Fruit fly (Drosophila melanogaster) whole organism, prepupa: ENCODE data around the gene CG7149.

Experiments
- Blimp-1 ChIP-seq: fragments of 200-800 bp; sonication (Bioruptor generic); optimal IDR thresholded peaks from 3 replicates; lab custom pipeline; 2017; ENCODE audit warnings: missing biosample characterization, missing genetic modification characterization, mild to moderate bottlenecking, moderate library complexity, missing genetic modification reagents
- CG10631 ChIP-seq: fragments of 200-800 bp; sonication (Bioruptor generic); optimal IDR thresholded peaks from 2 replicates; lab custom pipeline; 2016; ENCODE audit warnings: missing biosample characterization, missing genetic modification characterization
- CG10669 ChIP-seq: fragments of 200-800 bp; sonication (Bioruptor generic); optimal IDR thresholded peaks from 3 replicates; lab custom pipeline; 2018; ENCODE audit warnings: missing biosample characterization, mild to moderate bottlenecking, missing genetic modification characterization, moderate library complexity
- CG11294 ChIP-seq: fragments of 200-800 bp; sonication (Bioruptor generic); IDR thresholded peaks from 2 replicates; pipeline ENCODE4 v1.3.6; 2022; ENCODE audit warnings: missing biosample characterization, missing genetic modification characterization
- CG11762 ChIP-seq: fragments of 200-800 bp; sonication (Bioruptor generic); optimal IDR thresholded peaks from 3 replicates; lab custom pipeline; 2016; ENCODE audit warnings: missing biosample characterization, missing genetic modification characterization; ENCODE audit not compliant: insufficient read depth
- CG16779 ChIP-seq: fragments of 200-800 bp; sonication (Bioruptor generic); optimal IDR thresholded peaks from 3 replicates; lab custom pipeline; 2017; ENCODE audit warnings: missing biosample characterization, mild to moderate bottlenecking, missing genetic modification characterization
- CG3032 ChIP-seq: fragments of 200-800 bp; optimal IDR thresholded peaks from 2 replicates; lab custom pipeline; 2019; ENCODE audit warnings: missing biosample characterization, mild to moderate bottlenecking, missing genetic modification characterization, moderate library complexity
- CG32006 ChIP-seq: fragments of 200-800 bp; sonication (Bioruptor generic); optimal IDR thresholded peaks from 3 replicates; lab custom pipeline; 2017; ENCODE audit warnings: missing biosample characterization, mild to moderate bottlenecking, missing genetic modification characterization
- CG34406 ChIP-seq: fragments of 200-800 bp; sonication (Bioruptor generic); optimal IDR thresholded peaks from 3 replicates; lab custom pipeline; 2016; ENCODE audit warnings: missing biosample characterization, missing genetic modification characterization
- CG6276 ChIP-seq: fragments of 200-800 bp; sonication (Bioruptor generic); optimal IDR thresholded peaks from 2 replicates; lab custom pipeline; 2017; ENCODE audit warnings: missing biosample characterization, mild to moderate bottlenecking, missing genetic modification characterization
- CG6792 ChIP-seq: fragments of 200-800 bp; sonication (Bioruptor generic); optimal IDR thresholded peaks from 3 replicates; lab custom pipeline; 2016; ENCODE audit warnings: missing biosample characterization, missing genetic modification characterization
- CG6808 ChIP-seq: fragments of 200-800 bp; sonication (Bioruptor generic); optimal IDR thresholded peaks from 3 replicates; lab custom pipeline; 2017; ENCODE audit warnings: missing biosample characterization, missing genetic modification characterization, mild to moderate bottlenecking, moderate library complexity, missing genetic modification reagents
- CG6854 ChIP-seq: fragments of 200-800 bp; sonication (Bioruptor generic); optimal IDR thresholded peaks from 2 replicates; lab custom pipeline; 2017; ENCODE audit warnings: missing biosample characterization, mild to moderate bottlenecking, missing genetic modification characterization
- CG7368 ChIP-seq: fragments of 200-800 bp; sonication (Bioruptor generic); optimal IDR thresholded peaks from 3 replicates; lab custom pipeline; 2016; ENCODE audit warnings: missing biosample characterization, missing genetic modification characterization
- CG8119 ChIP-seq: fragments of 200-800 bp; sonication (Bioruptor generic); IDR thresholded peaks from 3 replicates; pipeline ENCODE4 v1.3.6; 2022; ENCODE audit warnings: missing biosample characterization, missing genetic modification characterization
- CG8319 ChIP-seq: fragments of 200-800 bp; sonication (Bioruptor generic); optimal IDR thresholded peaks from 3 replicates; lab custom pipeline; 2016; ENCODE audit warnings: missing biosample characterization, missing genetic modification characterization
- CG8632 ChIP-seq: fragments of 200-800 bp; sonication (Bioruptor generic); optimal IDR thresholded peaks from 3 replicates; lab custom pipeline; 2016; ENCODE audit warnings: missing biosample characterization, missing genetic modification characterization
- Eip75B ChIP-seq: fragments of 200-800 bp; sonication (Bioruptor generic); optimal IDR thresholded peaks from 3 replicates; lab custom pipeline; 2016; ENCODE audit warnings: missing biosample characterization, missing genetic modification characterization
- Eip78C ChIP-seq: fragments of 200-800 bp; sonication (Bioruptor generic); peaks from one replicate; lab custom pipeline; 2016; ENCODE audit warnings: missing biosample characterization, missing genetic modification characterization
- Eip93F ChIP-seq: fragments of 200-800 bp; sonication (Bioruptor generic); optimal IDR thresholded peaks from 2 replicates; lab custom pipeline; 2016; ENCODE audit warnings: missing biosample characterization, mild to moderate bottlenecking, missing genetic modification characterization
- Ets21C ChIP-seq: fragments of 200-800 bp; sonication (Bioruptor generic); optimal IDR thresholded peaks from 3 replicates; lab custom pipeline; 2016; ENCODE audit warnings: missing biosample characterization, missing genetic modification characterization
- Ets96B ChIP-seq: fragments of 200-800 bp; optimal IDR thresholded peaks from 2 replicates; lab custom pipeline; 2019; ENCODE audit warnings: missing biosample characterization, mild to moderate bottlenecking, missing genetic modification characterization, moderate library complexity
- Gug ChIP-seq: fragments of 200-800 bp; sonication (Bioruptor generic); IDR thresholded peaks from 2 replicates; pipeline ENCODE4 v1.3.6; 2022; ENCODE audit warnings: missing biosample characterization, missing genetic modification characterization
- Hr38 ChIP-seq: sonication (Bioruptor generic); optimal IDR thresholded peaks from 2 replicates; lab custom pipeline; 2016; ENCODE audit warnings: missing biosample characterization, missing genetic modification characterization
- Hr39 ChIP-seq: fragments of 200-800 bp; sonication (Bioruptor generic); optimal IDR thresholded peaks from 2 replicates; lab custom pipeline; 2016; ENCODE audit warnings: missing biosample characterization, missing genetic modification characterization
- Hr4 ChIP-seq: fragments of 200-800 bp; sonication (Bioruptor generic); optimal IDR thresholded peaks from 3 replicates; lab custom pipeline; 2016; ENCODE audit warnings: missing biosample characterization, missing genetic modification characterization
- Lpt ChIP-seq: fragments of 200-800 bp; sonication (Bioruptor generic); optimal IDR thresholded peaks from 3 replicates; lab custom pipeline; 2016; ENCODE audit warnings: missing biosample characterization, missing genetic modification characterization
- Met ChIP-seq: fragments of 200-800 bp; sonication (Bioruptor generic); optimal IDR thresholded peaks from 3 replicates; lab custom pipeline; 2016; ENCODE audit warnings: missing biosample characterization, missing genetic modification characterization
- OdsH ChIP-seq: fragments of 200-800 bp; sonication (Bioruptor generic); optimal IDR thresholded peaks from 3 replicates; lab custom pipeline; 2016; ENCODE audit warnings: missing biosample characterization, missing genetic modification characterization
- Sox102F ChIP-seq: fragments of 200-800 bp; sonication (Bioruptor generic); optimal IDR thresholded peaks from 2 replicates; lab custom pipeline; 2016; ENCODE audit warnings: missing biosample characterization, mild to moderate bottlenecking, missing genetic modification characterization
- Sox14 ChIP-seq: fragments of 200-800 bp; sonication (Bioruptor generic); optimal IDR thresholded peaks from 3 replicates; lab custom pipeline; 2016; ENCODE audit warnings: missing biosample characterization, missing genetic modification characterization
- achi ChIP-seq: fragments of 200-800 bp; sonication (Bioruptor generic); optimal IDR thresholded peaks from 3 replicates; lab custom pipeline; 2016; ENCODE audit warnings: missing biosample characterization, missing genetic modification characterization
- cyc ChIP-seq: fragments of 200-800 bp; sonication (Bioruptor generic); optimal IDR thresholded peaks from 3 replicates; lab custom pipeline; 2016; ENCODE audit warnings: missing biosample characterization, missing genetic modification characterization
- dac ChIP-seq: fragments of 200-800 bp; sonication (Bioruptor generic); optimal IDR thresholded peaks from 2 replicates; lab custom pipeline; 2017; ENCODE audit warnings: missing biosample characterization, mild to moderate bottlenecking, missing genetic modification characterization
- dsx ChIP-seq: fragments of 200-800 bp; optimal IDR thresholded peaks from 3 replicates; lab custom pipeline; 2019; ENCODE audit warnings: missing biosample characterization, mild to moderate bottlenecking, missing genetic modification characterization, moderate library complexity; ENCODE audit not compliant: poor library complexity, severe bottlenecking
- eg ChIP-seq: fragments of 200-800 bp; sonication (Bioruptor generic); IDR thresholded peaks from 3 replicates; pipeline ENCODE4 v1.3.6; 2022; ENCODE audit warnings: missing biosample characterization, missing genetic modification characterization
- esn ChIP-seq: fragments of 200-800 bp; sonication (Bioruptor generic); optimal IDR thresholded peaks from 2 replicates; lab custom pipeline; 2016; ENCODE audit warnings: missing biosample characterization, mild to moderate bottlenecking, missing genetic modification characterization, moderate library complexity
- fd59A ChIP-seq: fragments of 200-800 bp; sonication (Bioruptor generic); optimal IDR thresholded peaks from 2 replicates; lab custom pipeline; 2017; ENCODE audit warnings: missing biosample characterization, mild to moderate bottlenecking, missing genetic modification characterization, missing genetic modification reagents
- fd85E ChIP-seq: fragments of 200-800 bp; sonication (Bioruptor generic); optimal IDR thresholded peaks from 3 replicates; lab custom pipeline; 2016; ENCODE audit warnings: missing biosample characterization, missing genetic modification characterization
- fkh ChIP-seq: fragments of 200-800 bp; sonication (Bioruptor generic); optimal IDR thresholded peaks from 3 replicates; lab custom pipeline; 2017; ENCODE audit warnings: missing biosample characterization, mild to moderate bottlenecking, missing genetic modification characterization, moderate library complexity
- lz ChIP-seq: fragments of 200-800 bp; sonication (Bioruptor generic); optimal IDR thresholded peaks from 3 replicates; lab custom pipeline; 2016; ENCODE audit warnings: missing biosample characterization, missing genetic modification characterization
- net ChIP-seq: fragments of 200-800 bp; sonication (Bioruptor generic); optimal IDR thresholded peaks from 3 replicates; lab custom pipeline; 2016; ENCODE audit warnings: missing biosample characterization, missing genetic modification characterization
- pdm3 ChIP-seq: fragments of 200-800 bp; sonication (Bioruptor generic); optimal IDR thresholded peaks from 3 replicates; lab custom pipeline; 2016; ENCODE audit warnings: missing biosample characterization, missing genetic modification characterization
- salr ChIP-seq, 2 experiments: fragments of 200-800 bp; sonication (Bioruptor generic); optimal IDR thresholded peaks; 3 replicates each; lab custom pipeline; 2016 to 2018; ENCODE audit warnings: missing biosample characterization in 2 of 2, missing genetic modification characterization in 2 of 2, mild to moderate bottlenecking in 1 of 2
- spab ChIP-seq: fragments of 200-800 bp; sonication (Bioruptor generic); optimal IDR thresholded peaks from 2 replicates; lab custom pipeline; 2017; ENCODE audit warnings: missing biosample characterization, mild to moderate bottlenecking, missing genetic modification characterization, missing genetic modification reagents
- ss ChIP-seq, 2 experiments: fragments of 200-800 bp; sonication (Bioruptor generic); optimal IDR thresholded peaks; 2 replicates in 1 of 2; 3 replicates in 1 of 2; lab custom pipeline; 2017 to 2018; ENCODE audit warnings: mild to moderate bottlenecking in 2 of 2, missing biosample characterization in 2 of 2, missing genetic modification characterization in 2 of 2, moderate library complexity in 1 of 2
- svp ChIP-seq: fragments of 200-800 bp; sonication (Bioruptor generic); peaks from one replicate; lab custom pipeline; 2016; ENCODE audit warnings: missing biosample characterization, missing genetic modification characterization
- topi ChIP-seq: fragments of 200-800 bp; sonication (Bioruptor generic); optimal IDR thresholded peaks from 3 replicates; lab custom pipeline; 2016; ENCODE audit warnings: missing biosample characterization, missing genetic modification characterization
- vri ChIP-seq: fragments of 200-800 bp; sonication (Bioruptor generic); optimal IDR thresholded peaks from 3 replicates; lab custom pipeline; 2016; ENCODE audit warnings: missing biosample characterization, mild to moderate bottlenecking, missing genetic modification characterization

Gene CG7149

dm6 chr2L:7827045-7828004 is 37.0 kb upstream of the CG7149 start, which contains the start of the genes Rack1 and mts:
TSS of gene Rack1 (minus strand) at chr2L:7827315.
TSS of gene mts (plus strand) at chr2L:7827650.
- TF ChIP-seq ss (GFP tag; optimal IDR thresholded peaks at IDR 0.05; lab: Kevin White, UChicago): peak; percentile 73 to 83
- peak; percentile 75 for TF ChIP-seq svp (GFP tag; lab: Kevin White, UChicago)
- peak; percentile 73 for TF ChIP-seq CG16779 (tag; lab: Kevin White, UChicago)
- peak; percentile 70 for TF ChIP-seq CG6808 (GFP tag; lab: Kevin White, UChicago)
- TF ChIP-seq Gug: no peak
- TF ChIP-seq CG6276 (GFP tag; lab: Kevin White, UChicago): peak; percentile 12
- TF ChIP-seq CG34406: peak; percentile 73
- peak; percentile 74 for TF ChIP-seq CG7368
- TF ChIP-seq OdsH (GFP tag; lab: Kevin White, UChicago): peak; percentile 68
- TF ChIP-seq Eip93F (GFP tag; lab: Kevin White, UChicago): no peak
- TF ChIP-seq Sox14: no peak
- peak; percentile 54 for TF ChIP-seq dac (GFP tag; lab: Kevin White, UChicago)
- TF ChIP-seq CG32006 (GFP tag; lab: Kevin White, UChicago): no peak
- no peak for TF ChIP-seq Lpt
- peak; percentile 60 for TF ChIP-seq CG3032 (tag; lab: Kevin White, UChicago)
- TF ChIP-seq fkh (GFP tag; lab: Kevin White, UChicago): peak; percentile 57
- TF ChIP-seq Met (GFP tag; lab: Kevin White, UChicago): peak; percentile 78
- peak; percentile 90 for TF ChIP-seq CG6854 (GFP tag; lab: Kevin White, UChicago)
- peak; percentile 61 for TF ChIP-seq CG8319 (GFP tag; lab: Kevin White, UChicago)
- TF ChIP-seq Eip78C (GFP tag; lab: Kevin White, UChicago): peak; percentile 94
- peak; percentile 65 for TF ChIP-seq CG8632 (GFP tag; lab: Kevin White, UChicago)
- TF ChIP-seq topi (GFP tag; lab: Kevin White, UChicago): peak; percentile 79
- TF ChIP-seq vri (GFP tag; lab: Kevin White, UChicago): peak; percentile 77
- TF ChIP-seq Eip75B: peak; percentile 71
- TF ChIP-seq cyc (GFP tag; lab: Kevin White, UChicago): peak; percentile 77
- peak; percentile 72 for TF ChIP-seq fd85E (GFP tag; lab: Kevin White, UChicago)
- TF ChIP-seq pdm3: peak; percentile 61
- peak; percentile 47 for TF ChIP-seq CG11762 (GFP tag; lab: Kevin White, UChicago)
- peak; percentile 71 for TF ChIP-seq CG10669
- peak; percentile 78 for TF ChIP-seq Sox102F
- TF ChIP-seq Hr39 (GFP tag; lab: Kevin White, UChicago): peak; percentile 64
- TF ChIP-seq Ets21C (GFP tag; lab: Kevin White, UChicago): no peak
- peak; percentile 63 for TF ChIP-seq CG10631 (GFP tag; lab: Kevin White, UChicago)
- peak; percentile 35 for TF ChIP-seq spab (GFP tag; lab: Kevin White, UChicago)
- no peak for TF ChIP-seq Hr38 (GFP tag; lab: Kevin White, UChicago)
- peak; percentile 59 for TF ChIP-seq Blimp-1
- peak; percentile 82 for TF ChIP-seq lz (GFP tag; lab: Kevin White, UChicago)
- TF ChIP-seq achi (GFP tag; lab: Kevin White, UChicago): peak; percentile 100
- TF ChIP-seq salr (GFP tag; optimal IDR thresholded peaks at IDR 0.05; lab: Kevin White, UChicago): peak; percentile 36 to 83
- TF ChIP-seq dsx: peak; percentile 31
- peak; percentile 84 for TF ChIP-seq net (GFP tag; lab: Kevin White, UChicago)
- no peak for TF ChIP-seq Ets96B (tag; lab: Kevin White, UChicago)
- TF ChIP-seq CG8119: peak; percentile 34; the same call in 1 of the 3 replicates
- TF ChIP-seq fd59A (GFP tag; lab: Kevin White, UChicago): no peak
- TF ChIP-seq CG11294: no peak
- TF ChIP-seq CG6792 (GFP tag; lab: Kevin White, UChicago): peak; percentile 57
- TF ChIP-seq Hr4 (GFP tag; lab: Kevin White, UChicago): peak; percentile 43
- peak; percentile 85 for TF ChIP-seq esn (GFP tag; lab: Kevin White, UChicago)
- peak; percentile 79 for TF ChIP-seq eg (GFP tag; lab: Robert Waterston, UW)
